ENCODE assay signal across 3 worm cellular contexts in the genomic region with DNA sequence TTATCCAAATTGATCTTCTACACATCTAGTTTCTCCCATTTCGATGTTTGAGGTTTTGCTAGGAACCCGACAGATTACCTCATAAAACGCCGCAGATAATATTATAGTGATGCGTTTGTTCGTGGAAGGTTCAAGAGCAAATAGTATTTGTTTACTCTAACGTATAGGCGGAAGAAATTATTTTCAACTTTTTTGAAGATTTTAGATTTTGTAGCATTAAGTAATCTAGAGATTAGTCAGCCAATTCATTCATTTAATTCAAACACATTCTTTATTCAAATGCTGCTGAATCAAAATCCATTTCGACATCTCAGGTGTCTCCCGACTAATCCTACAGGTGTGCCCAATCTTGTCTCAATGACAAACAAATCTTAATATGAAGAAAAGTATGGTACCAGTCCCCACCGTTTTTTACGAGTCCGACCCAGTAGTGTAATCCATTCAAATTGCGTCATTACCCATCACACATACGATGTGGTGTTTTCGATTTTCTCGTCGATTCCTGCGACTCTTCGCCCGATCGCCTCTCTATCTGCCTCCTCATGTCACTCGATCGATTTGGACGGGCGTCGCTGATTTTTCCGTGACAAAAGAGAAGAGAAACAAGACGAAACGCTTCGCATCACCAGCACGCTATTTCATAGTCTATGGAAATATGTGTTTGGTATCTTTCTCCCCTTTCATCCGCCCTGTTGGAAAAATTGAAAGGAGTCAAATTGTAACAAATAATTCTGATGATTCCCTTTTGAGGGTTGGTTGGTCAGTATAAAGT.
TF ChIP-seq lines count a peak whose summit lies in the region.

No protein-coding gene starts in this region.

TF ChIP-seq in whole organism, L2 larva, 48 proteins besides CTCF, POLR2A, EP300 and RAD21 (continued from another document):
- TF ChIP-seq lin-39 (tag; optimal IDR thresholded peaks at IDR 0.05; lab: Kevin White, UChicago) (no peak), crh-2 (tag; optimal IDR thresholded peaks at IDR 0.05; lab: Kevin White, UChicago) (peak; percentile 58), lin-11 (tag; optimal IDR thresholded peaks at IDR 0.05; lab: Kevin White, UChicago) (no peak), elt-3 (tag; optimal IDR thresholded peaks at IDR 0.05; lab: Kevin White, UChicago) (no peak), fos-1 (tag; optimal IDR thresholded peaks at IDR 0.05; lab: Kevin White, UChicago) (peak; percentile 51), ceh-16 (tag; optimal IDR thresholded peaks at IDR 0.05; lab: Kevin White, UChicago) (no peak), ama-1 (optimal IDR thresholded peaks at IDR 0.05; lab: Kevin White, UChicago) (peak; percentile 91), mbf-1 (tag; optimal IDR thresholded peaks at IDR 0.05; lab: Kevin White, UChicago) (no peak), unc-55 (GFP tag; optimal IDR thresholded peaks at IDR 0.05; lab: Kevin White, UChicago) (no peak), lsy-2 (tag; optimal IDR thresholded peaks at IDR 0.05; lab: Kevin White, UChicago) (peak in 1 of 2 experiments; percentile 61), sma-3 (GFP tag; optimal IDR thresholded peaks at IDR 0.05; lab: Kevin White, UChicago) (peak; percentile 15), nhr-25 (tag; optimal IDR thresholded peaks at IDR 0.05; lab: Kevin White, UChicago) (peak; percentile 68), ztf-4 (tag; optimal IDR thresholded peaks at IDR 0.05; lab: Kevin White, UChicago) (peak; percentile 88), F13H6.1 (tag; optimal IDR thresholded peaks at IDR 0.05; lab: Kevin White, UChicago) (peak; percentile 64), skn-1 (tag; optimal IDR thresholded peaks at IDR 0.05; lab: Kevin White, UChicago) (no peak), nhr-237 (tag; optimal IDR thresholded peaks at IDR 0.05; lab: Kevin White, UChicago) (no peak), nhr-6 (tag; optimal IDR thresholded peaks at IDR 0.05; lab: Kevin White, UChicago) (no peak), unc-62 (GFP tag; optimal IDR thresholded peaks at IDR 0.05; lab: Kevin White, UChicago) (no peak), nhr-10 (tag; optimal IDR thresholded peaks at IDR 0.05; lab: Kevin White, UChicago) (peak; percentile 33), aly-2 (tag; optimal IDR thresholded peaks at IDR 0.05; lab: Kevin White, UChicago) (no peak), lin-13 (GFP tag; optimal IDR thresholded peaks at IDR 0.05; lab: Kevin White, UChicago) (peak; percentile 58), gmeb-1 (tag; optimal IDR thresholded peaks at IDR 0.05; lab: Kevin White, UChicago) (no peak), snpc-4 (tag; optimal IDR thresholded peaks at IDR 0.05; lab: Kevin White, UChicago) (no peak), mab-5 (tag; optimal IDR thresholded peaks at IDR 0.05; lab: Kevin White, UChicago) (no peak), Y55F3AM.14 (GFP tag; optimal IDR thresholded peaks at IDR 0.05; lab: Kevin White, UChicago) (peak; percentile 58), alr-1 (tag; optimal IDR thresholded peaks at IDR 0.05; lab: Kevin White, UChicago) (no peak), nhr-21 (tag; optimal IDR thresholded peaks at IDR 0.05; lab: Kevin White, UChicago) (peak; percentile 52)

TF ChIP-seq in whole organism, L4 larva, 104 proteins besides CTCF, POLR2A, EP300 and RAD21 (continued from another document and continues in another):
- TF ChIP-seq unc-130 (GFP tag; optimal IDR thresholded peaks at IDR 0.05; lab: Kevin White, UChicago) (no peak), ceh-20 (GFP tag; IDR thresholded peaks at IDR 0.05; lab: Robert Waterston, UW) (no peak; the same call in none of the 2 replicates), Y5F2A.4 (GFP tag; optimal IDR thresholded peaks at IDR 0.05; lab: Kevin White, UChicago) (no peak), mes-2 (tag; optimal IDR thresholded peaks at IDR 0.05; lab: Kevin White, UChicago; ENCODE audit: poor library complexity, severe bottlenecking) (peak; percentile 60), daf-12 (tag; optimal IDR thresholded peaks at IDR 0.05; lab: Kevin White, UChicago) (no peak), nhr-76 (tag; optimal IDR thresholded peaks at IDR 0.05; lab: Kevin White, UChicago) (peak; percentile 42), spr-1 (tag; optimal IDR thresholded peaks at IDR 0.05; lab: Kevin White, UChicago) (peak; percentile 32), nhr-48 (tag; optimal IDR thresholded peaks at IDR 0.05; lab: Kevin White, UChicago) (peak; percentile 1), nhr-42 (GFP tag; IDR thresholded peaks at IDR 0.05; lab: Robert Waterston, UW) (peak; percentile 30; the same call in 1 of the 2 replicates), F37D6.2 (tag; optimal IDR thresholded peaks at IDR 0.05; lab: Kevin White, UChicago) (no peak), jun-1 (tag; optimal IDR thresholded peaks at IDR 0.05; lab: Kevin White, UChicago) (peak; percentile 25), spr-3 (GFP tag; optimal IDR thresholded peaks at IDR 0.05; lab: Kevin White, UChicago) (peak; percentile 43), egl-43 (GFP tag; IDR thresholded peaks at IDR 0.05; lab: Robert Waterston, UW) (0 out of 2 replicates have a peak, but pooled peaks have one; percentile 61), mxl-3 (GFP tag; optimal IDR thresholded peaks at IDR 0.05; lab: Kevin White, UChicago) (peak; percentile 73), lsy-2 (tag; optimal IDR thresholded peaks at IDR 0.05; lab: Kevin White, UChicago) (peak; percentile 1 to 46), lin-38 (GFP tag; IDR thresholded peaks at IDR 0.05; lab: Robert Waterston, UW) (peak; percentile 25), F49E8.2 (tag; optimal IDR thresholded peaks at IDR 0.05; lab: Kevin White, UChicago; ENCODE audit: borderline replicate concordance) (no peak), mep-1 (tag; optimal IDR thresholded peaks at IDR 0.05; lab: Kevin White, UChicago) (peak; percentile 61), rbr-2 (tag; optimal IDR thresholded peaks at IDR 0.05; lab: Kevin White, UChicago) (peak; percentile 62), tra-1 (GFP tag; IDR thresholded peaks at IDR 0.05; lab: Robert Waterston, UW) (peak; percentile 53; the same call in 1 of the 2 replicates), lin-1 (GFP tag; IDR thresholded peaks at IDR 0.05; lab: Robert Waterston, UW) (no peak), dpl-1 (GFP tag; optimal IDR thresholded peaks at IDR 0.05; lab: Kevin White, UChicago) (no peak), ceh-28 (tag; optimal IDR thresholded peaks at IDR 0.05; lab: Kevin White, UChicago) (peak; percentile 66), ctbp-1 (GFP tag; IDR thresholded peaks at IDR 0.05; lab: Robert Waterston, UW) (0 out of 2 replicates have a peak, but pooled peaks have one; percentile 27), hlh-30 (tag; optimal IDR thresholded peaks at IDR 0.05; lab: Kevin White, UChicago; ENCODE audit: insufficient read depth) (peak; percentile 78), zip-2 (tag; optimal IDR thresholded peaks at IDR 0.05; lab: Kevin White, UChicago) (no peak), nhr-11 (tag; optimal IDR thresholded peaks at IDR 0.05; lab: Kevin White, UChicago) (peak; percentile 48), F26F4.8 (GFP tag; conservative IDR thresholded peaks at IDR 0.05; lab: Robert Waterston, UW) (no peak), set-16 (GFP tag; IDR thresholded peaks at IDR 0.05; lab: Robert Waterston, UW) (no peak; the same call in 1 of the 2 replicates), nhr-6 (tag; optimal IDR thresholded peaks at IDR 0.05; lab: Kevin White, UChicago) (no peak), ztf-7 (tag; optimal IDR thresholded peaks at IDR 0.05; lab: Kevin White, UChicago) (peak; percentile 49), zfp-3 (GFP tag; conservative IDR thresholded peaks at IDR 0.05; lab: Robert Waterston, UW) (peak; percentile 68), lir-3 (tag; optimal IDR thresholded peaks at IDR 0.05; lab: Kevin White, UChicago) (peak; percentile 23), sdz-12 (GFP tag; optimal IDR thresholded peaks at IDR 0.05; lab: Kevin White, UChicago) (no peak), dmd-9 (GFP tag; IDR thresholded peaks at IDR 0.05; lab: Robert Waterston, UW) (no peak), mdl-1 (tag; optimal IDR thresholded peaks at IDR 0.05; lab: Kevin White, UChicago) (peak in 1 of 2 experiments; percentile 62), madf-9 (GFP tag; conservative IDR thresholded peaks at IDR 0.05; lab: Robert Waterston, UW) (0 out of 2 replicates have a peak, but pooled peaks have one; percentile 14), nhr-28 (tag; optimal IDR thresholded peaks at IDR 0.05; lab: Kevin White, UChicago) (peak; percentile 85), fos-1 (tag; optimal IDR thresholded peaks at IDR 0.05; lab: Kevin White, UChicago) (no peak), nhr-77 (tag; optimal IDR thresholded peaks at IDR 0.05; lab: Kevin White, UChicago) (no peak), nhr-111 (GFP tag; optimal IDR thresholded peaks at IDR 0.05; lab: Kevin White, UChicago) (no peak), dve-1 (tag; optimal IDR thresholded peaks at IDR 0.05; lab: Kevin White, UChicago; ENCODE audit: insufficient read depth) (peak; percentile 53), hif-1 (tag; optimal IDR thresholded peaks at IDR 0.05; lab: Kevin White, UChicago) (peak in 1 of 2 experiments; percentile 90), lin-13 (GFP tag; optimal IDR thresholded peaks at IDR 0.05; lab: Kevin White, UChicago) (no peak), snpc-4 (tag; optimal IDR thresholded peaks at IDR 0.05; lab: Kevin White, UChicago) (no peak), vab-7 (GFP tag; IDR thresholded peaks at IDR 0.05; lab: Robert Waterston, UW) (no peak), hlh-11 (tag; optimal IDR thresholded peaks at IDR 0.05; lab: Kevin White, UChicago) (peak; percentile 86)

TF ChIP-seq in whole organism, late embryonic, 69 proteins besides CTCF, POLR2A, EP300 and RAD21 (continued from another document):
- TF ChIP-seq unc-86 (tag; optimal IDR thresholded peaks at IDR 0.05; lab: Kevin White, UChicago), result no peak
- no peak for TF ChIP-seq sox-2 (GFP tag; IDR thresholded peaks at IDR 0.05; lab: Robert Waterston, UW)
- TF ChIP-seq C38D4.7 (GFP tag; optimal IDR thresholded peaks at IDR 0.05; lab: Kevin White, UChicago), result no peak
- no peak for TF ChIP-seq tbx-2 (tag; optimal IDR thresholded peaks at IDR 0.05; lab: Kevin White, UChicago)
- TF ChIP-seq pag-3 (tag; optimal IDR thresholded peaks at IDR 0.05; lab: Kevin White, UChicago; ENCODE audit: borderline replicate concordance), result no peak
- TF ChIP-seq ceh-2 (tag; optimal IDR thresholded peaks at IDR 0.05; lab: Kevin White, UChicago), result no peak
- peak; percentile 53 for TF ChIP-seq nfya-1 (tag; optimal IDR thresholded peaks at IDR 0.05; lab: Kevin White, UChicago)
- TF ChIP-seq ceh-24 (tag; optimal IDR thresholded peaks at IDR 0.05; lab: Kevin White, UChicago), result no peak
- peak; percentile 48 for TF ChIP-seq ceh-18 (tag; optimal IDR thresholded peaks at IDR 0.05; lab: Kevin White, UChicago)
- TF ChIP-seq unc-42 (tag; optimal IDR thresholded peaks at IDR 0.05; lab: Kevin White, UChicago), result no peak
- TF ChIP-seq elt-4 (tag; optimal IDR thresholded peaks at IDR 0.05; lab: Kevin White, UChicago), result no peak
- TF ChIP-seq unc-55 (GFP tag; optimal IDR thresholded peaks at IDR 0.05; lab: Kevin White, UChicago), result peak; percentile 71
- TF ChIP-seq C08G9.2 (tag; optimal IDR thresholded peaks at IDR 0.05; lab: Kevin White, UChicago), result peak; percentile 17
- no peak for TF ChIP-seq ets-4 (tag; optimal IDR thresholded peaks at IDR 0.05; lab: Kevin White, UChicago)
- no peak for TF ChIP-seq ceh-22 (tag; optimal IDR thresholded peaks at IDR 0.05; lab: Kevin White, UChicago)
- TF ChIP-seq ceh-19 (GFP tag; optimal IDR thresholded peaks at IDR 0.05; lab: Kevin White, UChicago), result peak; percentile 19
- no peak for TF ChIP-seq Y22D7AL.16 (tag; optimal IDR thresholded peaks at IDR 0.05; lab: Kevin White, UChicago)
- TF ChIP-seq ztf-16 (tag; optimal IDR thresholded peaks at IDR 0.05; lab: Kevin White, UChicago), result no peak
- no peak for TF ChIP-seq pqm-1 (tag; optimal IDR thresholded peaks at IDR 0.05; lab: Kevin White, UChicago)
- no peak for TF ChIP-seq ceh-9 (tag; optimal IDR thresholded peaks at IDR 0.05; lab: Kevin White, UChicago)
- TF ChIP-seq rnt-1 (tag; optimal IDR thresholded peaks at IDR 0.05; lab: Kevin White, UChicago), result no peak
- no peak for TF ChIP-seq syd-9 (tag; optimal IDR thresholded peaks at IDR 0.05; lab: Kevin White, UChicago)
TF ChIP-seq in whole organism, late embryonic: peak in this region for 7.
